Fruit fly (Drosophila melanogaster) whole organism, embryonic: ENCODE results near the gene CG33235.

Experiments used
- Abd-B ChIP-seq: fragments of 200-800 bp; sonication (Bioruptor generic); optimal IDR thresholded peaks from 2 replicates; lab custom pipeline; 2018; ENCODE audit warnings: missing biosample characterization, mild to moderate bottlenecking, missing genetic modification characterization, moderate library complexity
- BEAF-32 ChIP-seq: fragments of 200-800 bp; sonication (Bioruptor generic); optimal IDR thresholded peaks from 3 replicates; lab custom pipeline; 2017; ENCODE audit warnings: missing biosample characterization, missing genetic modification characterization, mild to moderate bottlenecking, moderate library complexity, missing genetic modification reagents
- Bdp1 ChIP-seq: fragments of 200-800 bp; sonication (Bioruptor generic); optimal IDR thresholded peaks from 3 replicates; lab custom pipeline; 2016; ENCODE audit warnings: missing biosample characterization, missing genetic modification characterization
- CG10979 ChIP-seq: fragments of 200-800 bp; sonication (Bioruptor generic); optimal IDR thresholded peaks from 2 replicates; lab custom pipeline; 2018; ENCODE audit warnings: missing biosample characterization, mild to moderate bottlenecking, missing genetic modification characterization, moderate library complexity
- CG11398 ChIP-seq: fragments of 200-800 bp; sonication (Bioruptor generic); optimal IDR thresholded peaks from 2 replicates; lab custom pipeline; 2016; ENCODE audit warnings: missing biosample characterization, missing genetic modification characterization
- CG11456 ChIP-seq: fragments of 200-800 bp; sonication (Bioruptor generic); IDR thresholded peaks from 3 replicates; pipeline ENCODE4 v1.3.6; 2022; ENCODE audit warnings: missing biosample characterization, missing genetic modification characterization
- CG12659 ChIP-seq: fragments of 200-800 bp; sonication (Bioruptor generic); optimal IDR thresholded peaks from 3 replicates; lab custom pipeline; 2017; ENCODE audit warnings: mild to moderate bottlenecking, missing biosample characterization, missing genetic modification reagents, missing genetic modification characterization
- CG12744 ChIP-seq: fragments of 200-800 bp; sonication (Bioruptor generic); optimal IDR thresholded peaks from 2 replicates; lab custom pipeline; 2016; ENCODE audit warnings: missing biosample characterization, missing genetic modification characterization
- CG13287 ChIP-seq: fragments of 200-800 bp; sonication (Bioruptor generic); IDR thresholded peaks from 2 replicates; pipeline ENCODE4 v1.3.6; 2022; ENCODE audit warnings: missing biosample characterization, missing genetic modification characterization; ENCODE audit not compliant: partially characterized antibody
- CG13624 ChIP-seq: fragments of 200-800 bp; sonication (Bioruptor generic); optimal IDR thresholded peaks from 2 replicates; lab custom pipeline; 2016; ENCODE audit warnings: missing biosample characterization, missing genetic modification characterization
- CG14667 ChIP-seq: fragments of 200-800 bp; sonication (Bioruptor generic); IDR thresholded peaks from 2 replicates; pipeline ENCODE4 v1.3.6; 2022; ENCODE audit warnings: missing biosample characterization, missing genetic modification characterization
- CG15011 ChIP-seq: fragments of 200-800 bp; sonication (Bioruptor generic); optimal IDR thresholded peaks from 3 replicates; lab custom pipeline; 2018; ENCODE audit warnings: missing biosample characterization, mild to moderate bottlenecking, missing genetic modification characterization
- CG15514 ChIP-seq: fragments of 200-800 bp; sonication (Bioruptor generic); optimal IDR thresholded peaks from 3 replicates; lab custom pipeline; 2017; ENCODE audit warnings: missing biosample characterization, missing genetic modification characterization, mild to moderate bottlenecking, moderate library complexity, missing genetic modification reagents
- CG1603 ChIP-seq: fragments of 200-800 bp; sonication (Bioruptor generic); optimal IDR thresholded peaks from 2 replicates; lab custom pipeline; 2019; ENCODE audit warnings: missing biosample characterization, mild to moderate bottlenecking, missing genetic modification characterization, moderate library complexity
- CG17829 ChIP-seq: fragments of 200-800 bp; optimal IDR thresholded peaks from 2 replicates; lab custom pipeline; 2019; ENCODE audit warnings: missing biosample characterization, mild to moderate bottlenecking, missing genetic modification characterization, moderate library complexity
- CG2889 ChIP-seq: fragments of 200-800 bp; sonication (Bioruptor generic); IDR thresholded peaks from 3 replicates; pipeline ENCODE4 v1.3.6; 2022; ENCODE audit warnings: missing biosample characterization, missing genetic modification characterization
- CG4360 ChIP-seq: fragments of 200-800 bp; sonication (Bioruptor generic); IDR thresholded peaks from 2 replicates; pipeline ENCODE4 v1.3.6; 2022; ENCODE audit warnings: missing biosample characterization, missing genetic modification characterization
- CG4424 ChIP-seq: fragments of 200-800 bp; sonication (Bioruptor generic); optimal IDR thresholded peaks from 3 replicates; lab custom pipeline; 2016; ENCODE audit warnings: missing biosample characterization, missing genetic modification characterization
- CG4730 ChIP-seq: fragments of 200-800 bp; sonication (Bioruptor generic); IDR thresholded peaks from 2 replicates; pipeline ENCODE4 v1.3.6; 2022; ENCODE audit warnings: missing biosample characterization, missing genetic modification characterization
- CG6175 ChIP-seq: fragments of 200-800 bp; sonication (Bioruptor generic); IDR thresholded peaks from 3 replicates; pipeline ENCODE4 v1.3.6; 2022; ENCODE audit warnings: missing biosample characterization, missing genetic modification characterization
- CG7556 ChIP-seq: fragments of 200-800 bp; sonication (Bioruptor generic); optimal IDR thresholded peaks from 2 replicates; lab custom pipeline; 2017; ENCODE audit warnings: missing biosample characterization, mild to moderate bottlenecking, missing genetic modification characterization
- CG8388 ChIP-seq: fragments of 200-800 bp; sonication (Bioruptor generic); optimal IDR thresholded peaks from 2 replicates; lab custom pipeline; 2019; ENCODE audit warnings: missing biosample characterization, mild to moderate bottlenecking, missing genetic modification characterization, moderate library complexity
- CG8478 ChIP-seq: fragments of >200 bp; optimal IDR thresholded peaks from 2 replicates; lab custom pipeline; 2018
- Drgx ChIP-seq: fragments of 200-800 bp; sonication (Bioruptor generic); IDR thresholded peaks from 2 replicates; pipeline ENCODE4 v1.3.6; 2022; ENCODE audit warnings: missing biosample characterization, missing genetic modification characterization
- Hr39 ChIP-seq: fragments of >200 bp; optimal IDR thresholded peaks from 2 replicates; lab custom pipeline; 2017
- Max ChIP-seq: fragments of 200-800 bp; sonication (Bioruptor generic); optimal IDR thresholded peaks from 2 replicates; lab custom pipeline; 2016; ENCODE audit warnings: missing biosample characterization, mild to moderate bottlenecking, missing genetic modification characterization
- Myb ChIP-seq: fragments of 200-800 bp; sonication (Bioruptor generic); optimal IDR thresholded peaks from 2 replicates; lab custom pipeline; 2016; ENCODE audit warnings: missing biosample characterization, missing genetic modification characterization
- Nf-YC ChIP-seq: fragments of 200-800 bp; optimal IDR thresholded peaks from 3 replicates; lab custom pipeline; 2019; ENCODE audit warnings: missing biosample characterization, mild to moderate bottlenecking, missing genetic modification characterization, moderate library complexity
- Opbp ChIP-seq: fragments of 200-800 bp; sonication (Bioruptor generic); IDR thresholded peaks from 3 replicates; pipeline ENCODE4 v1.3.6; 2022; ENCODE audit warnings: missing biosample characterization, missing genetic modification characterization; ENCODE audit not compliant: partially characterized antibody
- Sox100B ChIP-seq: fragments of 200-800 bp; sonication (Bioruptor generic); optimal IDR thresholded peaks from 3 replicates; lab custom pipeline; 2018; ENCODE audit warnings: missing biosample characterization, mild to moderate bottlenecking, missing genetic modification characterization
- Usf ChIP-seq: fragments of 200-800 bp; sonication (Bioruptor generic); optimal IDR thresholded peaks from 2 replicates; lab custom pipeline; 2017; ENCODE audit warnings: missing genotype, missing biosample characterization, missing genetic modification characterization
- abd-A ChIP-seq: fragments of 200-800 bp; sonication (Bioruptor generic); optimal IDR thresholded peaks from 3 replicates; lab custom pipeline; 2019; ENCODE audit warnings: missing biosample characterization, mild to moderate bottlenecking, missing genetic modification characterization, moderate library complexity
- aop ChIP-seq: fragments of 200-800 bp; sonication (Bioruptor generic); IDR thresholded peaks from 2 replicates; pipeline ENCODE4 v1.3.6; 2022; ENCODE audit warnings: missing biosample characterization, missing genetic modification characterization
- ara ChIP-seq: fragments of 200-800 bp; sonication (Bioruptor generic); IDR thresholded peaks from 2 replicates; pipeline ENCODE4 v1.3.6; 2022; ENCODE audit warnings: missing biosample characterization, missing genetic modification characterization
- bbx ChIP-seq: fragments of 200-800 bp; sonication (Bioruptor generic); IDR thresholded peaks from 2 replicates; pipeline ENCODE4 v1.3.6; 2022; ENCODE audit warnings: missing biosample characterization, missing genetic modification characterization; ENCODE audit not compliant: partially characterized antibody
- cas ChIP-seq: fragments of 200-800 bp; sonication (Bioruptor generic); IDR thresholded peaks from 2 replicates; pipeline ENCODE4 v1.3.6; 2022; ENCODE audit warnings: missing biosample characterization, missing genetic modification characterization
- chm ChIP-seq: fragments of 200-800 bp; sonication (Bioruptor generic); IDR thresholded peaks from 2 replicates; pipeline ENCODE4 v1.3.6; 2022; ENCODE audit warnings: missing biosample characterization, missing genetic modification characterization
- croc ChIP-seq: fragments of 200-800 bp; sonication (Bioruptor generic); conservative IDR thresholded peaks from 3 replicates; pipeline ENCODE4 v1.3.6; 2022; ENCODE audit warnings: missing biosample characterization, missing genetic modification characterization
- dimm ChIP-seq: fragments of 200-800 bp; sonication (Bioruptor generic); IDR thresholded peaks from 2 replicates; pipeline ENCODE4 v1.3.6; 2022; ENCODE audit warnings: missing biosample characterization, missing genetic modification characterization
- gce ChIP-seq: fragments of 200-800 bp; sonication (Bioruptor generic); IDR thresholded peaks from 3 replicates; pipeline ENCODE4 v1.3.6; 2022; ENCODE audit warnings: missing biosample characterization, missing genetic modification characterization
- hbn ChIP-seq: fragments of 200-800 bp; sonication (Bioruptor generic); IDR thresholded peaks from 2 replicates; pipeline ENCODE4 v1.3.6; 2022; ENCODE audit warnings: missing biosample characterization, missing genetic modification characterization; ENCODE audit not compliant: partially characterized antibody
- luna ChIP-seq: fragments of 200-800 bp; sonication (Bioruptor generic); optimal IDR thresholded peaks from 2 replicates; lab custom pipeline; 2016; ENCODE audit warnings: missing biosample characterization, missing genetic modification characterization
- mirr ChIP-seq: fragments of 200-800 bp; sonication (Bioruptor generic); optimal IDR thresholded peaks from 3 replicates; lab custom pipeline; 2018; ENCODE audit warnings: missing biosample characterization, mild to moderate bottlenecking, missing genetic modification characterization
- nmo ChIP-seq: fragments of 200-800 bp; sonication (Bioruptor generic); optimal IDR thresholded peaks from 2 replicates; lab custom pipeline; 2018; ENCODE audit warnings: missing biosample characterization, mild to moderate bottlenecking, missing genetic modification characterization, moderate library complexity
- peb ChIP-seq: fragments of 200-800 bp; sonication (Bioruptor generic); IDR thresholded peaks from 2 replicates; pipeline ENCODE4 v1.3.6; 2022; ENCODE audit warnings: missing biosample characterization, missing genetic modification characterization
- sna ChIP-seq: fragments of 200-800 bp; sonication (Bioruptor generic); IDR thresholded peaks from 2 replicates; pipeline ENCODE4 v1.3.6; 2022; ENCODE audit warnings: missing biosample characterization, missing genetic modification characterization; ENCODE audit not compliant: partially characterized antibody
- stwl ChIP-seq: fragments of 200-800 bp; sonication (Bioruptor generic); optimal IDR thresholded peaks from 3 replicates; lab custom pipeline; 2018; ENCODE audit warnings: missing biosample characterization, mild to moderate bottlenecking, missing genetic modification characterization, moderate library complexity
- sug ChIP-seq: fragments of 200-800 bp; optimal IDR thresholded peaks from 2 replicates; lab custom pipeline; 2019; ENCODE audit warnings: missing biosample characterization, mild to moderate bottlenecking, missing genetic modification characterization, moderate library complexity
- ttk ChIP-seq: fragments of 200-800 bp; sonication (Bioruptor generic); IDR thresholded peaks from 2 replicates; pipeline ENCODE4 v2.1.2; 2022; ENCODE audit warnings: missing biosample characterization, missing genetic modification characterization
- tx ChIP-seq: fragments of 200-800 bp; sonication (Bioruptor generic); optimal IDR thresholded peaks from 2 replicates; lab custom pipeline; 2016; ENCODE audit warnings: missing biosample characterization, missing genetic modification characterization
- unc-4 ChIP-seq: fragments of 200-800 bp; sonication (Bioruptor generic); IDR thresholded peaks from 2 replicates; pipeline ENCODE4 v1.3.6; 2022; ENCODE audit warnings: missing biosample characterization, missing genetic modification characterization; ENCODE audit not compliant: partially characterized antibody
- wdn ChIP-seq: fragments of 200-800 bp; sonication (Bioruptor generic); IDR thresholded peaks from 2 replicates; pipeline ENCODE4 v1.3.6; 2022; ENCODE audit warnings: missing biosample characterization, missing genetic modification characterization

CG33235 gene

dm6 chrX:11483297-11483696, 8.1 kb downstream of the CG33235 start, which contains the start of gene Uba5 (continued):
- TF ChIP-seq chm (GFP tag; lab: Robert Waterston, UW) (no peak), CG4424 (GFP tag; lab: Kevin White, UChicago) (no peak), CG7556 (GFP tag; lab: Kevin White, UChicago) (no peak), CG17829 (tag; lab: Kevin White, UChicago) (peak; percentile 8), Drgx (GFP tag; lab: Robert Waterston, UW) (no peak), CG8388 (GFP tag; lab: Kevin White, UChicago) (no peak), Nf-YC (tag; lab: Kevin White, UChicago) (no peak), mirr (GFP tag; lab: Kevin White, UChicago) (no peak), luna (GFP tag; lab: Kevin White, UChicago) (no peak), CG13287 (GFP tag; lab: Robert Waterston, UW) (peak; percentile 63), CG15011 (GFP tag; lab: Kevin White, UChicago) (no peak), CG11398 (GFP tag; lab: Kevin White, UChicago) (no peak), Myb (GFP tag; lab: Kevin White, UChicago) (peak; percentile 44), unc-4 (GFP tag; lab: Robert Waterston, UW) (peak; percentile 49), aop (GFP tag; lab: Robert Waterston, UW) (no peak), Abd-B (GFP tag; lab: Kevin White, UChicago) (no peak), CG14667 (GFP tag; lab: Robert Waterston, UW) (no peak), cas (GFP tag; lab: Robert Waterston, UW) (no peak), gce (GFP tag; lab: Robert Waterston, UW) (no peak), CG11456 (no peak), peb (GFP tag; lab: Robert Waterston, UW) (no peak), CG10979 (no peak), Usf (no peak), croc (GFP tag; lab: Robert Waterston, UW) (no peak), ttk (GFP tag; lab: Robert Waterston, UW) (no peak), CG6175 (GFP tag; lab: Robert Waterston, UW) (no peak), Bdp1 (GFP tag; lab: Kevin White, UChicago) (no peak), Max (no peak), CG4730 (no peak), sna (GFP tag; lab: Robert Waterston, UW) (no peak), CG15514 (GFP tag; lab: Kevin White, UChicago) (peak; percentile 42), CG12659 (GFP tag; lab: Kevin White, UChicago) (peak; percentile 49), dimm (GFP tag; lab: Robert Waterston, UW) (no peak), nmo (peak; percentile 9), CG1603 (peak; percentile 71), hbn (GFP tag; lab: Robert Waterston, UW) (0 out of 2 replicates have a peak, but pooled peaks have one; percentile 18), CG4360 (GFP tag; lab: Robert Waterston, UW) (no peak), CG8478 (lab: Kevin White, UChicago) (no peak), BEAF-32 (GFP tag; lab: Kevin White, UChicago) (peak; percentile 52), CG2889 (no peak), ara (GFP tag; lab: Robert Waterston, UW) (no peak), CG13624 (no peak), CG12744 (GFP tag; lab: Kevin White, UChicago) (no peak), stwl (tag; lab: Kevin White, UChicago) (peak; percentile 49), Hr39 (no peak), sug (tag; lab: Kevin White, UChicago) (no peak), tx (GFP tag; lab: Kevin White, UChicago) (no peak), wdn (GFP tag; lab: Robert Waterston, UW) (no peak), Opbp (peak; percentile 49; the same call in 1 of the 3 replicates), abd-A (tag; lab: Kevin White, UChicago) (no peak), bbx (GFP tag; lab: Robert Waterston, UW) (peak; percentile 56; the same call in 1 of the 2 replicates), Sox100B (no peak)
